Fruit fly (Drosophila melanogaster) whole organism, embryonic: ENCODE measurements around the gene CG10694.

Experiments used
- Asciz ChIP-seq: fragments of 200-800 bp; sonication (Bioruptor generic); optimal IDR thresholded peaks from 2 replicates; lab custom pipeline; 2017; ENCODE audit warnings: missing biosample characterization, mild to moderate bottlenecking, missing genetic modification characterization, missing genetic modification reagents
- Atf-2 ChIP-seq: fragments of 200-800 bp; sonication (Bioruptor generic); optimal IDR thresholded peaks from 2 replicates; lab custom pipeline; 2016; ENCODE audit warnings: missing biosample characterization, missing genetic modification characterization
- C15 ChIP-seq: fragments of 200-800 bp; sonication (Bioruptor generic); IDR thresholded peaks from 3 replicates; pipeline ENCODE4 v1.3.6; 2022; ENCODE audit warnings: missing biosample characterization, missing genetic modification characterization
- CG10431 ChIP-seq: fragments of 200-800 bp; sonication (Bioruptor generic); optimal IDR thresholded peaks from 3 replicates; lab custom pipeline; 2018; ENCODE audit warnings: missing biosample characterization, mild to moderate bottlenecking, missing genetic modification characterization
- CG12104 ChIP-seq: fragments of 200-800 bp; sonication (Bioruptor generic); optimal IDR thresholded peaks from 3 replicates; lab custom pipeline; 2016; ENCODE audit warnings: missing biosample characterization, missing genetic modification characterization
- CG13775 ChIP-seq: fragments of 200-800 bp; sonication (Bioruptor generic); optimal IDR thresholded peaks from 3 replicates; lab custom pipeline; 2017; ENCODE audit warnings: missing biosample characterization, mild to moderate bottlenecking, missing genetic modification characterization
- CG17385 ChIP-seq: fragments of 200-800 bp; sonication (Bioruptor generic); optimal IDR thresholded peaks from 3 replicates; lab custom pipeline; 2018; ENCODE audit warnings: missing biosample characterization, mild to moderate bottlenecking, missing genetic modification characterization
- CG18599 ChIP-seq: fragments of 200-800 bp; sonication (Bioruptor generic); optimal IDR thresholded peaks from 3 replicates; lab custom pipeline; 2017; ENCODE audit warnings: missing biosample characterization, missing genetic modification characterization, mild to moderate bottlenecking, moderate library complexity, missing genetic modification reagents
- CG2120 ChIP-seq: fragments of 200-800 bp; sonication (Bioruptor generic); optimal IDR thresholded peaks from 3 replicates; lab custom pipeline; 2016; ENCODE audit warnings: missing biosample characterization, missing genetic modification characterization
- CG2678 ChIP-seq: fragments of 200-800 bp; sonication (Bioruptor generic); optimal IDR thresholded peaks from 3 replicates; lab custom pipeline; 2019; ENCODE audit warnings: missing biosample characterization, mild to moderate bottlenecking, missing genetic modification characterization, moderate library complexity
- CG30403 ChIP-seq: fragments of 200-800 bp; sonication (Bioruptor generic); optimal IDR thresholded peaks from 3 replicates; lab custom pipeline; 2016; ENCODE audit warnings: missing biosample characterization, missing genetic modification characterization
- CG31441 ChIP-seq: fragments of 200-800 bp; sonication (Bioruptor generic); IDR thresholded peaks from 2 replicates; pipeline ENCODE4 v1.3.6; 2022; ENCODE audit warnings: missing biosample characterization, missing genetic modification characterization
- CG3281 ChIP-seq: fragments of 200-800 bp; sonication (Bioruptor generic); optimal IDR thresholded peaks from 3 replicates; lab custom pipeline; 2017; ENCODE audit warnings: missing biosample characterization, mild to moderate bottlenecking, missing genetic modification characterization
- CG34422 ChIP-seq: fragments of 200-800 bp; sonication (Bioruptor generic); IDR thresholded peaks from 3 replicates; pipeline ENCODE4 v1.3.6; 2022; ENCODE audit warnings: missing biosample characterization, missing genetic modification characterization
- CG6765 ChIP-seq: fragments of 200-800 bp; sonication (Bioruptor generic); optimal IDR thresholded peaks from 3 replicates; lab custom pipeline; 2017; ENCODE audit warnings: missing biosample characterization, mild to moderate bottlenecking, missing genetic modification characterization
- CG6813 ChIP-seq: fragments of 200-800 bp; sonication (Bioruptor generic); optimal IDR thresholded peaks from 2 replicates; lab custom pipeline; 2017; ENCODE audit warnings: missing biosample characterization, missing genetic modification characterization, mild to moderate bottlenecking, moderate library complexity, missing genetic modification reagents
- CG7839 ChIP-seq: fragments of 200-800 bp; sonication (Bioruptor generic); optimal IDR thresholded peaks from 3 replicates; lab custom pipeline; 2018; ENCODE audit warnings: missing biosample characterization, mild to moderate bottlenecking, missing genetic modification characterization, moderate library complexity
- CG7928 ChIP-seq: fragments of 200-800 bp; sonication (Bioruptor generic); optimal IDR thresholded peaks from 2 replicates; lab custom pipeline; 2017; ENCODE audit warnings: missing biosample characterization, mild to moderate bottlenecking, missing genetic modification characterization
- CG8924 ChIP-seq: fragments of 200-800 bp; optimal IDR thresholded peaks from 3 replicates; lab custom pipeline; 2019; ENCODE audit warnings: missing biosample characterization, mild to moderate bottlenecking, missing genetic modification characterization, moderate library complexity
- CG9727 ChIP-seq: fragments of 200-800 bp; sonication (Bioruptor generic); optimal IDR thresholded peaks from 3 replicates; lab custom pipeline; 2017; ENCODE audit warnings: missing biosample characterization, mild to moderate bottlenecking, missing genetic modification characterization
- CG9797 ChIP-seq: fragments of 200-800 bp; sonication (Bioruptor generic); optimal IDR thresholded peaks from 3 replicates; lab custom pipeline; 2018; ENCODE audit warnings: missing biosample characterization, mild to moderate bottlenecking, missing genetic modification characterization
- CoRest ChIP-seq: fragments of 200-800 bp; sonication (Bioruptor generic); optimal IDR thresholded peaks from 3 replicates; lab custom pipeline; 2018; ENCODE audit warnings: missing biosample characterization, mild to moderate bottlenecking, missing genetic modification characterization, moderate library complexity
- Dbx ChIP-seq: fragments of 200-800 bp; sonication (Bioruptor generic); IDR thresholded peaks from 3 replicates; pipeline ENCODE4 v1.3.6; 2022; ENCODE audit warnings: missing biosample characterization, missing genetic modification characterization
- E2f2 ChIP-seq: fragments of 200-800 bp; sonication (Bioruptor generic); IDR thresholded peaks from 2 replicates; pipeline ENCODE4 v1.3.6; 2022; ENCODE audit warnings: missing biosample characterization, missing genetic modification characterization
- Fer1 ChIP-seq: fragments of 200-800 bp; sonication (Bioruptor generic); optimal IDR thresholded peaks from 2 replicates; lab custom pipeline; 2017; ENCODE audit warnings: missing biosample characterization, mild to moderate bottlenecking, missing genetic modification characterization
- Gsc ChIP-seq: fragments of 200-800 bp; sonication (Bioruptor generic); IDR thresholded peaks from 2 replicates; pipeline ENCODE4 v1.3.6; 2022; ENCODE audit warnings: missing biosample characterization, missing genetic modification characterization
- PHDP ChIP-seq: fragments of 200-800 bp; sonication (Bioruptor generic); optimal IDR thresholded peaks from 3 replicates; lab custom pipeline; 2018; ENCODE audit warnings: missing biosample characterization, mild to moderate bottlenecking, missing genetic modification characterization, moderate library complexity
- Stat92E ChIP-seq, 3 experiments: fragments of >200 bp in 2 of 3; fragments of 200-800 bp in 1 of 3; sonication (Bioruptor generic) in 1 of 3; optimal IDR thresholded peaks; 2 replicates each; lab custom pipeline; 2017 to 2019; ENCODE audit warnings: missing biosample characterization in 3 of 3, missing genetic modification characterization in 3 of 3, mild to moderate bottlenecking in 1 of 3, moderate library complexity in 1 of 3
- amos ChIP-seq: fragments of 200-800 bp; sonication (Bioruptor generic); IDR thresholded peaks from 2 replicates; pipeline ENCODE4 v1.3.6; 2022; ENCODE audit warnings: missing biosample characterization, missing genetic modification characterization; ENCODE audit not compliant: partially characterized antibody
- corto ChIP-seq: fragments of 200-800 bp; sonication (Bioruptor generic); optimal IDR thresholded peaks from 2 replicates; lab custom pipeline; 2016; ENCODE audit warnings: missing biosample characterization, mild to moderate bottlenecking, missing genetic modification characterization, moderate library complexity
- dysf ChIP-seq: fragments of 200-800 bp; sonication (Bioruptor generic); IDR thresholded peaks from 3 replicates; pipeline ENCODE4 v1.3.6; 2022; ENCODE audit warnings: missing biosample characterization, missing genetic modification characterization
- fd3F ChIP-seq: fragments of 200-800 bp; sonication (Bioruptor generic); optimal IDR thresholded peaks from 2 replicates; lab custom pipeline; 2018; ENCODE audit warnings: missing biosample characterization, mild to moderate bottlenecking, missing genetic modification characterization, moderate library complexity
- fru ChIP-seq: fragments of >200 bp; optimal IDR thresholded peaks from 2 replicates; lab custom pipeline; 2017
- kni ChIP-seq: fragments of 200-800 bp; sonication (Bioruptor generic); optimal IDR thresholded peaks from 3 replicates; lab custom pipeline; 2017; ENCODE audit warnings: mild to moderate bottlenecking, missing biosample characterization, missing genetic modification reagents, missing genetic modification characterization
- nau ChIP-seq: fragments of 200-800 bp; sonication (Bioruptor generic); optimal IDR thresholded peaks from 3 replicates; lab custom pipeline; 2017; ENCODE audit warnings: missing biosample characterization, mild to moderate bottlenecking, missing genetic modification characterization, missing genetic modification reagents
- prd ChIP-seq, 3 experiments: fragments of >200 bp in 2 of 3; fragments of 200-800 bp in 1 of 3; sonication (Bioruptor generic) in 1 of 3; optimal IDR thresholded peaks in 2 of 3; IDR thresholded peaks in 1 of 3; 2 replicates in 2 of 3; 3 replicates in 1 of 3; pipeline versions ENCODE4 v1.3.6 to Lab custom; 2017 to 2022; ENCODE audit warnings: missing biosample characterization in 1 of 3, missing genetic modification characterization in 1 of 3
- row ChIP-seq: fragments of 200-800 bp; sonication (Bioruptor generic); IDR thresholded peaks from 3 replicates; pipeline ENCODE4 v1.3.6; 2022; ENCODE audit warnings: missing biosample characterization, missing genetic modification characterization
- sim ChIP-seq: fragments of 200-800 bp; sonication (Bioruptor generic); IDR thresholded peaks from 2 replicates; pipeline ENCODE4 v1.3.6; 2022; ENCODE audit warnings: missing biosample characterization, missing genetic modification characterization
- sima ChIP-seq: fragments of 200-800 bp; sonication (Bioruptor generic); optimal IDR thresholded peaks from 2 replicates; lab custom pipeline; 2016; ENCODE audit warnings: missing biosample characterization, missing genetic modification characterization
- slbo ChIP-seq: fragments of 200-800 bp; sonication (Bioruptor generic); IDR thresholded peaks from 2 replicates; pipeline ENCODE4 v1.3.6; 2022; ENCODE audit warnings: missing biosample characterization, missing genetic modification characterization
- vfl ChIP-seq: fragments of 200-800 bp; sonication (Bioruptor generic); optimal IDR thresholded peaks from 2 replicates; lab custom pipeline; 2016; ENCODE audit warnings: missing biosample characterization, missing genetic modification characterization
- wdn ChIP-seq: fragments of 200-800 bp; sonication (Bioruptor generic); IDR thresholded peaks from 2 replicates; pipeline ENCODE4 v1.3.6; 2022; ENCODE audit warnings: missing biosample characterization, missing genetic modification characterization
- zf30C ChIP-seq: fragments of 200-800 bp; sonication (Bioruptor generic); optimal IDR thresholded peaks from 3 replicates; lab custom pipeline; 2018; ENCODE audit warnings: missing biosample characterization, mild to moderate bottlenecking, missing genetic modification characterization

CG10694 gene

DNA sequence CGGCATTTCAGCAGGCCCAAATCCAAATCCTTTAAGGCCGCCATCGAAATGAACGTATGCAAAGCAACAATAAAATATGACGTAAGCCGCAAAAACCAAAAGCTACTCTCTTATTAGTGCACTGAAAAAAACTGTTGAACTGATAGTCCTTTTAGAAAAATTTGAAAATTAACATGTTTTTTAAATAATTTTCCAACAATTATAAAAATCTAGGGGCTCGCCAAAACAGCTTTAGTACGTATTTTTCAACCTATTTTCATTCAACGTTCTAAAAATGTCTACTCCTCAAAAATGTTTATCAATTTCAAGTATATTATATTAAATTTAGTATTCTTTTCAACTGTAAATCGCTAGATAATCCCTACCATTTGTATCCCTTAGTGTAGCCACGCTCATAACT lies 13.8 kb upstream of the CG10694 start (continued):
- TF ChIP-seq CG7928 (no peak), prd (optimal IDR thresholded peaks at IDR 0.05; lab: Kevin White, UChicago) (no peak), prd (GFP tag; IDR thresholded peaks at IDR 0.05; lab: Robert Waterston, UW) (no peak), CG31441 (GFP tag; lab: Robert Waterston, UW) (peak; percentile 32; the same call in 1 of the 2 replicates), Atf-2 (GFP tag; lab: Kevin White, UChicago) (no peak), CG2120 (GFP tag; lab: Kevin White, UChicago) (peak; percentile 56), nau (no peak), CoRest (tag; lab: Kevin White, UChicago) (peak; percentile 49), CG12104 (GFP tag; lab: Kevin White, UChicago) (peak; percentile 7), CG8924 (peak; percentile 31), E2f2 (GFP tag; lab: Robert Waterston, UW) (no peak), sima (no peak), CG30403 (GFP tag; lab: Kevin White, UChicago) (peak; percentile 10), slbo (GFP tag; lab: Robert Waterston, UW) (peak; percentile 32; the same call in 1 of the 2 replicates), CG17385 (peak; percentile 18), Gsc (GFP tag; lab: Robert Waterston, UW) (no peak), C15 (GFP tag; lab: Robert Waterston, UW) (no peak), sim (GFP tag; lab: Robert Waterston, UW) (no peak), vfl (no peak), CG9727 (peak; percentile 22), CG18599 (GFP tag; lab: Kevin White, UChicago) (peak; percentile 26), PHDP (tag; lab: Kevin White, UChicago) (peak; percentile 44), kni (GFP tag; lab: Kevin White, UChicago) (no peak), CG9797 (GFP tag; lab: Kevin White, UChicago) (no peak), CG2678 (tag; lab: Kevin White, UChicago) (peak; percentile 14), row (GFP tag; lab: Robert Waterston, UW) (peak; percentile 26; the same call in 2 of the 3 replicates), dysf (GFP tag; lab: Robert Waterston, UW) (peak; percentile 45; the same call in 1 of the 3 replicates), Dbx (GFP tag; lab: Robert Waterston, UW) (no peak), Fer1 (GFP tag; lab: Kevin White, UChicago) (peak; percentile 26), zf30C (GFP tag; lab: Kevin White, UChicago) (peak; percentile 4), fd3F (GFP tag; lab: Kevin White, UChicago) (peak; percentile 40), CG3281 (GFP tag; lab: Kevin White, UChicago) (peak; percentile 14), CG13775 (GFP tag; lab: Kevin White, UChicago) (peak; percentile 9), CG34422 (GFP tag; lab: Robert Waterston, UW) (no peak), fru (lab: Kevin White, UChicago) (no peak), CG6765 (GFP tag; lab: Kevin White, UChicago) (no peak), amos (GFP tag; lab: Robert Waterston, UW) (no peak), corto (no peak), CG10431 (GFP tag; lab: Kevin White, UChicago) (no peak), wdn (GFP tag; lab: Robert Waterston, UW) (no peak), CG6813 (no peak), Asciz (GFP tag; lab: Kevin White, UChicago) (peak; percentile 8), Stat92E (GFP tag; optimal IDR thresholded peaks at IDR 0.05; lab: Kevin White, UChicago) (no peak), CG7839 (tag; lab: Kevin White, UChicago) (peak; percentile 43)
